Worm (Caenorhabditis elegans): ENCODE data around the gene eef-1B.1.
A peak's percentile ranks its signal among the peaks of the same experiment; 100 is the strongest.

DNA sequence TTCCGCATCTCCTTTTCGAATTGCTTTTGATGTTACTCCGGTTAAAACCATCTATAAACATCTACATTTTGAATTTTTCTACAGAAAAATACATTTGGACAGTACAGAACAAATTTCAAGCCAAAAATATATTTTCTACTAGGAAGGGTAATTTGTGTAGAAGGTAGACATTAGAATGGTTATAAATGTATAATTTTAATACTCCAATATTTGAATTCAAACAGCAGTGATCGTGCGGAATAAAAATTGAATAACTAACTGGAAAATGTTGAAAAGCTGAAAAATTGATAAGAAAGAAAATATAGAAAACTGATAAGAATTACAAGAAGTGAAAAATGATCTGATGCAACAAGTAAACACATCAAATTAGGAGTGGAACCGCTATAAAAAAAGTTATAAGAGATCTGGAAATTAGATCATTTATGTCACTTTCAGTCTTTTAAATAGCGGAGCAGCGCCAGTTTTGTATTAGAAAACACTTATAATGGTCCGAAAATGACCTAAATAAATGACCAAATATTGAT is 26.2 kb downstream of the eef-1B.1 start, which contains the start of gene gsto-1:
- TF ChIP-seq ceh-20 (GFP tag; IDR thresholded peaks at IDR 0.05) (no peak), daf-16 (GFP tag; optimal IDR thresholded peaks at IDR 0.05) (no peak), daf-16 (tag; optimal IDR thresholded peaks at IDR 0.05) (peak; percentile 81), Y105C5A.15 (GFP tag; IDR thresholded peaks at IDR 0.05) (no peak), fkh-10 (GFP tag; optimal IDR thresholded peaks at IDR 0.05) (no peak)
